Fruit fly (Drosophila melanogaster) whole organism, prepupa: ENCODE measurements around the gene Vti1b.

Experiments used
- CG10631 ChIP-seq: fragments of 200-800 bp; sonication (Bioruptor generic); optimal IDR thresholded peaks from 2 replicates; lab custom pipeline; 2016; ENCODE audit warnings: missing biosample characterization, missing genetic modification characterization
- CG15336 ChIP-seq: fragments of 200-800 bp; sonication (Bioruptor generic); IDR thresholded peaks from 2 replicates; pipeline ENCODE4 v1.3.6; 2022; ENCODE audit warnings: missing biosample characterization, missing genetic modification characterization
- CG1621 ChIP-seq: fragments of 200-800 bp; sonication (Bioruptor generic); optimal IDR thresholded peaks from 3 replicates; lab custom pipeline; 2018; ENCODE audit warnings: missing biosample characterization, mild to moderate bottlenecking, missing genetic modification characterization
- CG16779 ChIP-seq: fragments of 200-800 bp; sonication (Bioruptor generic); optimal IDR thresholded peaks from 3 replicates; lab custom pipeline; 2017; ENCODE audit warnings: missing biosample characterization, mild to moderate bottlenecking, missing genetic modification characterization
- CG31627 ChIP-seq: fragments of 200-800 bp; sonication (Bioruptor generic); optimal IDR thresholded peaks from 3 replicates; lab custom pipeline; 2016; ENCODE audit warnings: missing biosample characterization, missing genetic modification characterization
- CG32006 ChIP-seq: fragments of 200-800 bp; sonication (Bioruptor generic); optimal IDR thresholded peaks from 3 replicates; lab custom pipeline; 2017; ENCODE audit warnings: missing biosample characterization, mild to moderate bottlenecking, missing genetic modification characterization
- CG34406 ChIP-seq: fragments of 200-800 bp; sonication (Bioruptor generic); optimal IDR thresholded peaks from 3 replicates; lab custom pipeline; 2016; ENCODE audit warnings: missing biosample characterization, missing genetic modification characterization
- CG3919 ChIP-seq: fragments of 200-800 bp; sonication (Bioruptor generic); optimal IDR thresholded peaks from 3 replicates; lab custom pipeline; 2016; ENCODE audit warnings: missing biosample characterization, missing genetic modification characterization
- CG4318 ChIP-seq: fragments of 200-800 bp; sonication (Bioruptor generic); optimal IDR thresholded peaks from 3 replicates; lab custom pipeline; 2017; ENCODE audit warnings: missing biosample characterization, mild to moderate bottlenecking, missing genetic modification characterization
- CG6163 ChIP-seq: fragments of 200-800 bp; sonication (Bioruptor generic); IDR thresholded peaks from 3 replicates; pipeline ENCODE4 v1.3.6; 2022; ENCODE audit warnings: missing biosample characterization, missing genetic modification characterization
- CG6808 ChIP-seq: fragments of 200-800 bp; sonication (Bioruptor generic); optimal IDR thresholded peaks from 3 replicates; lab custom pipeline; 2017; ENCODE audit warnings: missing biosample characterization, missing genetic modification characterization, mild to moderate bottlenecking, moderate library complexity, missing genetic modification reagents
- CG6854 ChIP-seq: fragments of 200-800 bp; sonication (Bioruptor generic); optimal IDR thresholded peaks from 2 replicates; lab custom pipeline; 2017; ENCODE audit warnings: missing biosample characterization, mild to moderate bottlenecking, missing genetic modification characterization
- CG7368 ChIP-seq: fragments of 200-800 bp; sonication (Bioruptor generic); optimal IDR thresholded peaks from 3 replicates; lab custom pipeline; 2016; ENCODE audit warnings: missing biosample characterization, missing genetic modification characterization
- CG8119 ChIP-seq: fragments of 200-800 bp; sonication (Bioruptor generic); IDR thresholded peaks from 3 replicates; pipeline ENCODE4 v1.3.6; 2022; ENCODE audit warnings: missing biosample characterization, missing genetic modification characterization
- CG8319 ChIP-seq: fragments of 200-800 bp; sonication (Bioruptor generic); optimal IDR thresholded peaks from 3 replicates; lab custom pipeline; 2016; ENCODE audit warnings: missing biosample characterization, missing genetic modification characterization
- CG8632 ChIP-seq: fragments of 200-800 bp; sonication (Bioruptor generic); optimal IDR thresholded peaks from 3 replicates; lab custom pipeline; 2016; ENCODE audit warnings: missing biosample characterization, missing genetic modification characterization
- CG9139 ChIP-seq: fragments of 200-800 bp; sonication (Bioruptor generic); optimal IDR thresholded peaks from 3 replicates; lab custom pipeline; 2017; ENCODE audit warnings: missing biosample characterization, mild to moderate bottlenecking, missing genetic modification characterization
- Eip75B ChIP-seq: fragments of 200-800 bp; sonication (Bioruptor generic); optimal IDR thresholded peaks from 3 replicates; lab custom pipeline; 2016; ENCODE audit warnings: missing biosample characterization, missing genetic modification characterization
- Eip78C ChIP-seq: fragments of 200-800 bp; sonication (Bioruptor generic); peaks from one replicate; lab custom pipeline; 2016; ENCODE audit warnings: missing biosample characterization, missing genetic modification characterization
- Eip93F ChIP-seq: fragments of 200-800 bp; sonication (Bioruptor generic); optimal IDR thresholded peaks from 2 replicates; lab custom pipeline; 2016; ENCODE audit warnings: missing biosample characterization, mild to moderate bottlenecking, missing genetic modification characterization
- Hr38 ChIP-seq: sonication (Bioruptor generic); optimal IDR thresholded peaks from 2 replicates; lab custom pipeline; 2016; ENCODE audit warnings: missing biosample characterization, missing genetic modification characterization
- Hr39 ChIP-seq: fragments of 200-800 bp; sonication (Bioruptor generic); optimal IDR thresholded peaks from 2 replicates; lab custom pipeline; 2016; ENCODE audit warnings: missing biosample characterization, missing genetic modification characterization
- Hr4 ChIP-seq: fragments of 200-800 bp; sonication (Bioruptor generic); optimal IDR thresholded peaks from 3 replicates; lab custom pipeline; 2016; ENCODE audit warnings: missing biosample characterization, missing genetic modification characterization
- Lpt ChIP-seq: fragments of 200-800 bp; sonication (Bioruptor generic); optimal IDR thresholded peaks from 3 replicates; lab custom pipeline; 2016; ENCODE audit warnings: missing biosample characterization, missing genetic modification characterization
- Met ChIP-seq: fragments of 200-800 bp; sonication (Bioruptor generic); optimal IDR thresholded peaks from 3 replicates; lab custom pipeline; 2016; ENCODE audit warnings: missing biosample characterization, missing genetic modification characterization
- Smox ChIP-seq: fragments of 200-800 bp; sonication (Bioruptor generic); optimal IDR thresholded peaks from 3 replicates; lab custom pipeline; 2016; ENCODE audit warnings: missing biosample characterization, missing genetic modification characterization
- Sox102F ChIP-seq: fragments of 200-800 bp; sonication (Bioruptor generic); optimal IDR thresholded peaks from 2 replicates; lab custom pipeline; 2016; ENCODE audit warnings: missing biosample characterization, mild to moderate bottlenecking, missing genetic modification characterization
- Sox14 ChIP-seq: fragments of 200-800 bp; sonication (Bioruptor generic); optimal IDR thresholded peaks from 3 replicates; lab custom pipeline; 2016; ENCODE audit warnings: missing biosample characterization, missing genetic modification characterization
- Sox15 ChIP-seq: fragments of 200-800 bp; sonication (Bioruptor generic); optimal IDR thresholded peaks from 3 replicates; lab custom pipeline; 2016; ENCODE audit warnings: missing biosample characterization, missing genetic modification characterization
- acj6 ChIP-seq: fragments of 200-800 bp; sonication (Bioruptor generic); optimal IDR thresholded peaks from 3 replicates; lab custom pipeline; 2016; ENCODE audit warnings: missing biosample characterization, missing genetic modification characterization
- cyc ChIP-seq: fragments of 200-800 bp; sonication (Bioruptor generic); optimal IDR thresholded peaks from 3 replicates; lab custom pipeline; 2016; ENCODE audit warnings: missing biosample characterization, missing genetic modification characterization
- dac ChIP-seq: fragments of 200-800 bp; sonication (Bioruptor generic); optimal IDR thresholded peaks from 2 replicates; lab custom pipeline; 2017; ENCODE audit warnings: missing biosample characterization, mild to moderate bottlenecking, missing genetic modification characterization
- dsx ChIP-seq: fragments of 200-800 bp; optimal IDR thresholded peaks from 3 replicates; lab custom pipeline; 2019; ENCODE audit warnings: missing biosample characterization, mild to moderate bottlenecking, missing genetic modification characterization, moderate library complexity; ENCODE audit not compliant: poor library complexity, severe bottlenecking
- eg ChIP-seq: fragments of 200-800 bp; sonication (Bioruptor generic); IDR thresholded peaks from 3 replicates; pipeline ENCODE4 v1.3.6; 2022; ENCODE audit warnings: missing biosample characterization, missing genetic modification characterization
- esn ChIP-seq: fragments of 200-800 bp; sonication (Bioruptor generic); optimal IDR thresholded peaks from 2 replicates; lab custom pipeline; 2016; ENCODE audit warnings: missing biosample characterization, mild to moderate bottlenecking, missing genetic modification characterization, moderate library complexity
- fd59A ChIP-seq: fragments of 200-800 bp; sonication (Bioruptor generic); optimal IDR thresholded peaks from 2 replicates; lab custom pipeline; 2017; ENCODE audit warnings: missing biosample characterization, mild to moderate bottlenecking, missing genetic modification characterization, missing genetic modification reagents
- fd85E ChIP-seq: fragments of 200-800 bp; sonication (Bioruptor generic); optimal IDR thresholded peaks from 3 replicates; lab custom pipeline; 2016; ENCODE audit warnings: missing biosample characterization, missing genetic modification characterization
- lz ChIP-seq: fragments of 200-800 bp; sonication (Bioruptor generic); optimal IDR thresholded peaks from 3 replicates; lab custom pipeline; 2016; ENCODE audit warnings: missing biosample characterization, missing genetic modification characterization
- net ChIP-seq: fragments of 200-800 bp; sonication (Bioruptor generic); optimal IDR thresholded peaks from 3 replicates; lab custom pipeline; 2016; ENCODE audit warnings: missing biosample characterization, missing genetic modification characterization
- salr ChIP-seq, 2 experiments: fragments of 200-800 bp; sonication (Bioruptor generic); optimal IDR thresholded peaks; 3 replicates each; lab custom pipeline; 2016 to 2018; ENCODE audit warnings: missing biosample characterization in 2 of 2, missing genetic modification characterization in 2 of 2, mild to moderate bottlenecking in 1 of 2
- svp ChIP-seq: fragments of 200-800 bp; sonication (Bioruptor generic); peaks from one replicate; lab custom pipeline; 2016; ENCODE audit warnings: missing biosample characterization, missing genetic modification characterization
- topi ChIP-seq: fragments of 200-800 bp; sonication (Bioruptor generic); optimal IDR thresholded peaks from 3 replicates; lab custom pipeline; 2016; ENCODE audit warnings: missing biosample characterization, missing genetic modification characterization

Gene Vti1b

DNA sequence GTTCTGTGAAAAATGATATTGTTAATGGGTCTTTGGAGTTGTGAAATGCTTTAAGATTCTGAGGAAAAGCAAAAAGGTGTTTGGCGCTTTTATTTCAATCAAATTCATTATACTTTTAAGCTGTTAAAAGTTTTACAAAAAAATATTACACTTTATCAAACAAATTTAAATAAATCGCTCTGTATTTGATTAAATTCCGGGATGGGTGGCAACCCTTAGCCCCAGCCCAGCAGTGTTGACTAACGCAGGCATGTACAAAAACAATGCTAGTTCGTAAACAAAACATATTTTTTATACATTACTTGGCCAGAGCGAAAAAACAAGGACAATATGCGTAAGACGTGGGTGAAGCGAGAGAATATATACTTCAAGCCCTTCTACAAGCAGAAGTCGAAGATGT, 7.9 kb downstream of the Vti1b start, which contains the start of gene CG7685 (continued):
- TF ChIP-seq dsx (GFP tag; lab: Kevin White, UChicago), result peak; percentile 28
- TF ChIP-seq Sox102F (GFP tag; lab: Kevin White, UChicago), result no peak
- TF ChIP-seq salr (GFP tag; optimal IDR thresholded peaks at IDR 0.05; lab: Kevin White, UChicago), result no peak
- TF ChIP-seq CG8319 (GFP tag; lab: Kevin White, UChicago), result peak; percentile 47
- TF ChIP-seq CG15336 (GFP tag; lab: Robert Waterston, UW), result peak; percentile 59
- peak; percentile 43 for TF ChIP-seq CG32006 (GFP tag; lab: Kevin White, UChicago)
- no peak for TF ChIP-seq Hr38 (GFP tag; lab: Kevin White, UChicago)
- peak; percentile 72 for TF ChIP-seq CG31627 (GFP tag; lab: Kevin White, UChicago)
- peak; percentile 23 for TF ChIP-seq net
- TF ChIP-seq fd85E (GFP tag; lab: Kevin White, UChicago), result no peak
- TF ChIP-seq CG4318 (GFP tag; lab: Kevin White, UChicago), result no peak
- peak; percentile 33 for TF ChIP-seq CG6854 (GFP tag; lab: Kevin White, UChicago)
- TF ChIP-seq CG8632, result peak; percentile 9
- peak; percentile 33; the same call in 1 of the 3 replicates for TF ChIP-seq CG8119
- peak; percentile 68; the same call in 2 of the 3 replicates for TF ChIP-seq eg
- peak; percentile 82 for TF ChIP-seq svp (GFP tag; lab: Kevin White, UChicago)
- TF ChIP-seq CG10631, result peak; percentile 68
- TF ChIP-seq Hr4 (GFP tag; lab: Kevin White, UChicago), result peak; percentile 66
- no peak for TF ChIP-seq CG6808 (GFP tag; lab: Kevin White, UChicago)
- TF ChIP-seq CG34406, result peak; percentile 42
- TF ChIP-seq acj6 (GFP tag; lab: Kevin White, UChicago), result peak; percentile 63
- TF ChIP-seq topi (GFP tag; lab: Kevin White, UChicago), result peak; percentile 75
- TF ChIP-seq Smox (GFP tag; lab: Kevin White, UChicago), result no peak
- peak; percentile 76 for TF ChIP-seq CG3919 (GFP tag; lab: Kevin White, UChicago)
- TF ChIP-seq Hr39 (GFP tag; lab: Kevin White, UChicago), result peak; percentile 73
- TF ChIP-seq fd59A (GFP tag; lab: Kevin White, UChicago), result peak; percentile 4
- TF ChIP-seq CG7368 (GFP tag; lab: Kevin White, UChicago), result peak; percentile 22
- peak; percentile 12 for TF ChIP-seq Sox15 (GFP tag; lab: Kevin White, UChicago)
- TF ChIP-seq Met (GFP tag; lab: Kevin White, UChicago), result no peak
- no peak for TF ChIP-seq CG9139

dm6 chr3R:18411205-18411749, 14.5 kb downstream of the Vti1b start, which contains the start of gene CG10864:
TSS of gene CG10864 (minus strand) at chr3R:18411631.
- TF ChIP-seq CG8319 (GFP tag; lab: Kevin White, UChicago) (no peak), fd59A (GFP tag; lab: Kevin White, UChicago) (no peak), Lpt (GFP tag; lab: Kevin White, UChicago) (no peak), Hr38 (GFP tag; lab: Kevin White, UChicago) (no peak), net (no peak), svp (GFP tag; lab: Kevin White, UChicago) (no peak), CG16779 (no peak), CG6808 (GFP tag; lab: Kevin White, UChicago) (no peak), Hr4 (GFP tag; lab: Kevin White, UChicago) (no peak), CG9139 (no peak), Smox (GFP tag; lab: Kevin White, UChicago) (no peak)
- TF ChIP-seq, all 60 proteins: peak for 0

- TF ChIP-seq CG3919 (GFP tag; lab: Kevin White, UChicago) (peak; percentile 54), CG8632 (no peak), Eip78C (peak; percentile 82), CG6808 (GFP tag; lab: Kevin White, UChicago) (no peak), lz (GFP tag; lab: Kevin White, UChicago) (peak; percentile 37), CG31627 (GFP tag; lab: Kevin White, UChicago) (peak; percentile 56), cyc (GFP tag; lab: Kevin White, UChicago) (peak; percentile 31), Lpt (GFP tag; lab: Kevin White, UChicago) (peak; percentile 47), salr (GFP tag; optimal IDR thresholded peaks at IDR 0.05; lab: Kevin White, UChicago) (peak in 1 of 2 experiments; percentile 20), Eip75B (peak; percentile 37), dsx (GFP tag; lab: Kevin White, UChicago) (peak; percentile 20), Sox14 (GFP tag; lab: Kevin White, UChicago) (peak; percentile 47), CG1621 (tag; lab: Kevin White, UChicago) (peak; percentile 19), Hr4 (GFP tag; lab: Kevin White, UChicago) (peak; percentile 12), Hr39 (GFP tag; lab: Kevin White, UChicago) (peak; percentile 39), CG8319 (GFP tag; lab: Kevin White, UChicago) (no peak), CG34406 (peak; percentile 9), esn (GFP tag; lab: Kevin White, UChicago) (no peak), CG6163 (GFP tag; lab: Robert Waterston, UW) (peak; percentile 22; the same call in 1 of the 3 replicates), CG15336 (GFP tag; lab: Robert Waterston, UW) (peak; percentile 43), Eip93F (GFP tag; lab: Kevin White, UChicago) (no peak), dac (GFP tag; lab: Kevin White, UChicago) (peak; percentile 19)
Observed at dm6 chr3R:18412279-18413214, 15.8 kb downstream of the Vti1b start, which contains the start of gene CG31122. TSS of gene CG31122 (minus strand) at chr3R:18412874.
